Worm (Caenorhabditis elegans): ENCODE results near the gene Y81G3A.1.

The Y81G3A.1 gene

ce11 chrII:13077746-13078145 is 6.0 kb downstream of the Y81G3A.1 start:
- peak; percentile 65 for TF ChIP-seq pha-4 (tag; optimal IDR thresholded peaks at IDR 0.05)
- TF ChIP-seq nhr-25 (tag; optimal IDR thresholded peaks at IDR 0.05), result no peak
- TF ChIP-seq egl-27 (tag; optimal IDR thresholded peaks at IDR 0.05), result no peak
- no peak for TF ChIP-seq sea-2 (GFP tag; optimal IDR thresholded peaks at IDR 0.05)
- no peak for TF ChIP-seq aly-2 (tag; optimal IDR thresholded peaks at IDR 0.05)
- no peak for TF ChIP-seq nhr-43 (tag; optimal IDR thresholded peaks at IDR 0.05; ENCODE audit: poor library complexity, severe bottlenecking)
- TF ChIP-seq jun-1 (tag; optimal IDR thresholded peaks at IDR 0.05), result peak; percentile 56
- TF ChIP-seq lin-39 (tag; optimal IDR thresholded peaks at IDR 0.05), result no peak
- no peak for TF ChIP-seq nhr-12 (tag; optimal IDR thresholded peaks at IDR 0.05)
- TF ChIP-seq ceh-28 (tag; optimal IDR thresholded peaks at IDR 0.05), result no peak
- TF ChIP-seq nhr-67 (tag; optimal IDR thresholded peaks at IDR 0.05), result no peak
- TF ChIP-seq tbx-2 (tag; optimal IDR thresholded peaks at IDR 0.05), result no peak
- no peak for TF ChIP-seq mdl-1 (tag; optimal IDR thresholded peaks at IDR 0.05)
- TF ChIP-seq ztf-11 (tag; optimal IDR thresholded peaks at IDR 0.05), result no peak
- TF ChIP-seq fkh-2 (tag; optimal IDR thresholded peaks at IDR 0.05), result no peak
- TF ChIP-seq ZK546.5 (tag; optimal IDR thresholded peaks at IDR 0.05), result no peak
- no peak for TF ChIP-seq nfya-1 (tag; optimal IDR thresholded peaks at IDR 0.05; ENCODE audit: insufficient read depth)
- TF ChIP-seq R02D3.7 (tag; optimal IDR thresholded peaks at IDR 0.05), result no peak
- no peak for TF ChIP-seq mml-1 (tag; optimal IDR thresholded peaks at IDR 0.05)
- TF ChIP-seq unc-39 (tag; optimal IDR thresholded peaks at IDR 0.05), result no peak
- TF ChIP-seq daf-12 (tag; optimal IDR thresholded peaks at IDR 0.05), result no peak
- TF ChIP-seq fos-1 (tag; optimal IDR thresholded peaks at IDR 0.05), result no peak
- no peak for TF ChIP-seq ama-1 (optimal IDR thresholded peaks at IDR 0.05)
- TF ChIP-seq ceh-82 (tag; optimal IDR thresholded peaks at IDR 0.05), result no peak
- TF ChIP-seq egl-5 (tag; optimal IDR thresholded peaks at IDR 0.05), result no peak
- TF ChIP-seq nhr-11 (tag; optimal IDR thresholded peaks at IDR 0.05), result no peak
- no peak for TF ChIP-seq elt-3 (tag; optimal IDR thresholded peaks at IDR 0.05)
- TF ChIP-seq pqm-1 (tag; optimal IDR thresholded peaks at IDR 0.05), result peak; percentile 97
- no peak for TF ChIP-seq skn-1 (tag; optimal IDR thresholded peaks at IDR 0.05)
- TF ChIP-seq zag-1 (tag; optimal IDR thresholded peaks at IDR 0.05), result no peak
- no peak for TF ChIP-seq eor-1 (tag; optimal IDR thresholded peaks at IDR 0.05)
- TF ChIP-seq elt-1 (tag; optimal IDR thresholded peaks at IDR 0.05), result no peak
- TF ChIP-seq elt-2 (tag; optimal IDR thresholded peaks at IDR 0.05), result peak; percentile 98
- no peak for TF ChIP-seq nhr-77 (tag; optimal IDR thresholded peaks at IDR 0.05)
- no peak for TF ChIP-seq hmg-11 (tag; optimal IDR thresholded peaks at IDR 0.05)

ce11 chrII:13076301-13076916 is 7.3 kb downstream of the Y81G3A.1 start:
- TF ChIP-seq pha-4 (tag; optimal IDR thresholded peaks at IDR 0.05), result peak; percentile 33
- no peak for TF ChIP-seq egl-5 (tag; optimal IDR thresholded peaks at IDR 0.05)
- peak; percentile 42 for TF ChIP-seq nfya-1 (tag; optimal IDR thresholded peaks at IDR 0.05; ENCODE audit: insufficient read depth)
- TF ChIP-seq ama-1 (optimal IDR thresholded peaks at IDR 0.05), result no peak
- TF ChIP-seq snpc-4 (tag; optimal IDR thresholded peaks at IDR 0.05), result no peak
- TF ChIP-seq nhr-23 (tag; optimal IDR thresholded peaks at IDR 0.05), result no peak
- TF ChIP-seq pqm-1 (tag; optimal IDR thresholded peaks at IDR 0.05), result peak; percentile 6
- TF ChIP-seq elt-2 (tag; optimal IDR thresholded peaks at IDR 0.05), result peak; percentile 69
- TF ChIP-seq aly-2 (tag; optimal IDR thresholded peaks at IDR 0.05), result no peak

ce11 chrII:13073742-13074141 is 10.0 kb downstream of the Y81G3A.1 start:
- no peak for TF ChIP-seq snpc-4 (tag; optimal IDR thresholded peaks at IDR 0.05)
- no peak for TF ChIP-seq mdl-1 (tag; optimal IDR thresholded peaks at IDR 0.05)
- no peak for TF ChIP-seq nhr-23 (tag; optimal IDR thresholded peaks at IDR 0.05)
- no peak for TF ChIP-seq nhr-28 (tag; optimal IDR thresholded peaks at IDR 0.05)
- TF ChIP-seq nfya-1 (tag; optimal IDR thresholded peaks at IDR 0.05; ENCODE audit: insufficient read depth), result no peak
- no peak for TF ChIP-seq aly-2 (tag; optimal IDR thresholded peaks at IDR 0.05)
- no peak for TF ChIP-seq unc-62 (GFP tag; optimal IDR thresholded peaks at IDR 0.05)
- no peak for TF ChIP-seq ceh-28 (tag; optimal IDR thresholded peaks at IDR 0.05)
- no peak for TF ChIP-seq ZK546.5 (tag; optimal IDR thresholded peaks at IDR 0.05)
